Fruit fly (Drosophila melanogaster) whole organism, embryonic: ENCODE data around the gene CG32026.
A peak's percentile ranks its signal among the peaks of the same experiment; 100 is the strongest.

Experiments used
- Awh ChIP-seq: fragments of 200-800 bp; sonication (Bioruptor generic); IDR thresholded peaks from 2 replicates; pipeline ENCODE4, ENCODE4 v1.3.6; 2022; ENCODE audit warnings: missing biosample characterization, missing genetic modification characterization
- C15 ChIP-seq: fragments of 200-800 bp; sonication (Bioruptor generic); IDR thresholded peaks from 3 replicates; pipeline ENCODE4 v1.3.6; 2022; ENCODE audit warnings: missing biosample characterization, missing genetic modification characterization
- CG10209 ChIP-seq: fragments of 200-800 bp; sonication (Bioruptor generic); optimal IDR thresholded peaks from 3 replicates; lab custom pipeline; 2017; ENCODE audit warnings: missing biosample characterization, mild to moderate bottlenecking, missing genetic modification characterization, missing genetic modification reagents
- CG10267 ChIP-seq: fragments of 200-800 bp; sonication (Bioruptor generic); optimal IDR thresholded peaks from 2 replicates; lab custom pipeline; 2018; ENCODE audit warnings: missing biosample characterization, mild to moderate bottlenecking, missing genetic modification characterization, moderate library complexity
- CG10274 ChIP-seq: fragments of 200-800 bp; sonication (Bioruptor generic); optimal IDR thresholded peaks from 3 replicates; lab custom pipeline; 2017; ENCODE audit warnings: missing biosample characterization, mild to moderate bottlenecking, missing genetic modification characterization
- CG10431 ChIP-seq: fragments of 200-800 bp; sonication (Bioruptor generic); optimal IDR thresholded peaks from 3 replicates; lab custom pipeline; 2018; ENCODE audit warnings: missing biosample characterization, mild to moderate bottlenecking, missing genetic modification characterization
- CG10654 ChIP-seq: fragments of 200-800 bp; sonication (Bioruptor generic); optimal IDR thresholded peaks from 2 replicates; lab custom pipeline; 2016; ENCODE audit warnings: missing biosample characterization, missing genetic modification characterization
- CG10979 ChIP-seq: fragments of 200-800 bp; sonication (Bioruptor generic); optimal IDR thresholded peaks from 2 replicates; lab custom pipeline; 2018; ENCODE audit warnings: missing biosample characterization, mild to moderate bottlenecking, missing genetic modification characterization, moderate library complexity
- CG12391 ChIP-seq: fragments of 200-800 bp; sonication (Bioruptor generic); optimal IDR thresholded peaks from 3 replicates; lab custom pipeline; 2018; ENCODE audit warnings: missing biosample characterization, mild to moderate bottlenecking, missing genetic modification characterization, moderate library complexity
- CG15073 ChIP-seq: fragments of 200-800 bp; sonication (Bioruptor generic); optimal IDR thresholded peaks from 2 replicates; lab custom pipeline; 2016; ENCODE audit warnings: missing biosample characterization, missing genetic modification characterization
- CG1647 ChIP-seq: fragments of 200-800 bp; sonication (Bioruptor generic); optimal IDR thresholded peaks from 3 replicates; lab custom pipeline; 2016; ENCODE audit warnings: missing biosample characterization, missing genetic modification characterization
- CG16813 ChIP-seq: fragments of 200-800 bp; sonication (Bioruptor generic); IDR thresholded peaks from 3 replicates; pipeline ENCODE4 v1.3.6; 2022; ENCODE audit warnings: missing biosample characterization, missing genetic modification characterization; ENCODE audit not compliant: partially characterized antibody
- CG31224 ChIP-seq: fragments of 200-800 bp; sonication (Bioruptor generic); IDR thresholded peaks from 2 replicates; pipeline ENCODE4 v1.3.6; 2022; ENCODE audit warnings: missing biosample characterization, missing genetic modification characterization
- CG31365 ChIP-seq: fragments of 200-800 bp; sonication (Bioruptor generic); optimal IDR thresholded peaks from 2 replicates; lab custom pipeline; 2018; ENCODE audit warnings: missing biosample characterization, mild to moderate bottlenecking, missing genetic modification characterization
- CG3726 ChIP-seq: fragments of 200-800 bp; sonication (Bioruptor generic); IDR thresholded peaks from 3 replicates; pipeline ENCODE4, ENCODE4 v1.3.6; 2022; ENCODE audit warnings: missing biosample characterization, missing genetic modification characterization
- CG43689 ChIP-seq: fragments of 200-800 bp; sonication (Bioruptor generic); IDR thresholded peaks from 2 replicates; pipeline ENCODE4 v1.3.6; 2022; ENCODE audit warnings: missing biosample characterization, missing genetic modification characterization
- CG6654 ChIP-seq: fragments of 200-800 bp; sonication (Bioruptor generic); optimal IDR thresholded peaks from 2 replicates; lab custom pipeline; 2017; ENCODE audit warnings: missing biosample characterization, mild to moderate bottlenecking, missing genetic modification characterization
- CG7556 ChIP-seq: fragments of 200-800 bp; sonication (Bioruptor generic); optimal IDR thresholded peaks from 2 replicates; lab custom pipeline; 2017; ENCODE audit warnings: missing biosample characterization, mild to moderate bottlenecking, missing genetic modification characterization
- CG8281 ChIP-seq: fragments of 200-800 bp; sonication (Bioruptor generic); optimal IDR thresholded peaks from 2 replicates; lab custom pipeline; 2018; ENCODE audit warnings: missing biosample characterization, mild to moderate bottlenecking, missing genetic modification characterization, moderate library complexity
- CG9932 ChIP-seq: fragments of 200-800 bp; sonication (Bioruptor generic); IDR thresholded peaks from 2 replicates; pipeline ENCODE4 v1.3.6; 2022; ENCODE audit warnings: missing biosample characterization, missing genetic modification characterization
- Fer2 ChIP-seq: fragments of 200-800 bp; sonication (Bioruptor generic); optimal IDR thresholded peaks from 2 replicates; lab custom pipeline; 2018; ENCODE audit warnings: missing biosample characterization, mild to moderate bottlenecking, missing genetic modification characterization, moderate library complexity
- Hr78 ChIP-seq, 2 experiments: fragments of 200-800 bp in 1 of 2; fragments of >200 bp in 1 of 2; sonication (Bioruptor generic) in 1 of 2; optimal IDR thresholded peaks; 2 replicates each; lab custom pipeline; 2017 to 2019; ENCODE audit warnings: missing biosample characterization in 2 of 2, missing genetic modification characterization in 2 of 2, mild to moderate bottlenecking in 1 of 2, moderate library complexity in 1 of 2
- Max ChIP-seq: fragments of 200-800 bp; sonication (Bioruptor generic); optimal IDR thresholded peaks from 2 replicates; lab custom pipeline; 2016; ENCODE audit warnings: missing biosample characterization, mild to moderate bottlenecking, missing genetic modification characterization
- Meics ChIP-seq: fragments of 200-800 bp; sonication (Bioruptor generic); optimal IDR thresholded peaks from 2 replicates; lab custom pipeline; 2017; ENCODE audit warnings: missing biosample characterization, mild to moderate bottlenecking, missing genetic modification characterization
- Myb ChIP-seq: fragments of 200-800 bp; sonication (Bioruptor generic); optimal IDR thresholded peaks from 2 replicates; lab custom pipeline; 2016; ENCODE audit warnings: missing biosample characterization, missing genetic modification characterization
- NC2α ChIP-seq: fragments of 200-800 bp; sonication (Bioruptor generic); optimal IDR thresholded peaks from 2 replicates; lab custom pipeline; 2016; ENCODE audit warnings: missing biosample characterization, missing genetic modification characterization
- PHDP ChIP-seq: fragments of 200-800 bp; sonication (Bioruptor generic); optimal IDR thresholded peaks from 3 replicates; lab custom pipeline; 2018; ENCODE audit warnings: missing biosample characterization, mild to moderate bottlenecking, missing genetic modification characterization, moderate library complexity
- Ravus ChIP-seq: fragments of 200-800 bp; sonication (Bioruptor generic); IDR thresholded peaks from 2 replicates; pipeline ENCODE4 v1.3.6; 2022; ENCODE audit warnings: missing biosample characterization, missing genetic modification characterization
- Sox102F ChIP-seq: fragments of 200-800 bp; sonication (Bioruptor generic); optimal IDR thresholded peaks from 2 replicates; lab custom pipeline; 2018; ENCODE audit warnings: missing biosample characterization, mild to moderate bottlenecking, missing genetic modification characterization, moderate library complexity
- ap ChIP-seq: fragments of 200-800 bp; sonication (Bioruptor generic); IDR thresholded peaks from 2 replicates; pipeline ENCODE4 v1.3.6; 2022; ENCODE audit warnings: missing biosample characterization, missing genetic modification characterization
- chm ChIP-seq: fragments of 200-800 bp; sonication (Bioruptor generic); IDR thresholded peaks from 2 replicates; pipeline ENCODE4 v1.3.6; 2022; ENCODE audit warnings: missing biosample characterization, missing genetic modification characterization
- dati ChIP-seq: fragments of 200-800 bp; sonication (Bioruptor generic); IDR thresholded peaks from 2 replicates; pipeline ENCODE4 v1.3.6; 2022; ENCODE audit warnings: missing biosample characterization, missing genetic modification characterization
- dimm ChIP-seq: fragments of 200-800 bp; sonication (Bioruptor generic); IDR thresholded peaks from 2 replicates; pipeline ENCODE4 v1.3.6; 2022; ENCODE audit warnings: missing biosample characterization, missing genetic modification characterization
- ems ChIP-seq: fragments of 200-800 bp; sonication (Bioruptor generic); optimal IDR thresholded peaks from 3 replicates; lab custom pipeline; 2016; ENCODE audit warnings: missing biosample characterization, missing genetic modification characterization
- fd64A ChIP-seq: fragments of 200-800 bp; sonication (Bioruptor generic); optimal IDR thresholded peaks from 3 replicates; lab custom pipeline; 2018; ENCODE audit warnings: missing biosample characterization, mild to moderate bottlenecking, missing genetic modification characterization
- gcm2 ChIP-seq: fragments of 200-800 bp; sonication (Bioruptor generic); optimal IDR thresholded peaks from 2 replicates; lab custom pipeline; 2016; ENCODE audit warnings: missing biosample characterization, missing genetic modification characterization
- grau ChIP-seq: fragments of 200-800 bp; optimal IDR thresholded peaks from 3 replicates; lab custom pipeline; 2019; ENCODE audit warnings: missing biosample characterization, mild to moderate bottlenecking, missing genetic modification characterization, moderate library complexity
- jigr1 ChIP-seq: fragments of 200-800 bp; sonication (Bioruptor generic); IDR thresholded peaks from 3 replicates; pipeline ENCODE4 v1.3.6; 2022; ENCODE audit warnings: missing biosample characterization, missing genetic modification characterization
- lmd ChIP-seq: fragments of 200-800 bp; sonication (Bioruptor generic); IDR thresholded peaks from 2 replicates; pipeline ENCODE4 v1.3.6; 2022; ENCODE audit warnings: missing biosample characterization, missing genetic modification characterization
- nmo ChIP-seq: fragments of 200-800 bp; sonication (Bioruptor generic); optimal IDR thresholded peaks from 2 replicates; lab custom pipeline; 2018; ENCODE audit warnings: missing biosample characterization, mild to moderate bottlenecking, missing genetic modification characterization, moderate library complexity
- phol ChIP-seq: fragments of 200-800 bp; sonication (Bioruptor generic); optimal IDR thresholded peaks from 3 replicates; lab custom pipeline; 2018; ENCODE audit warnings: missing biosample characterization, mild to moderate bottlenecking, missing genetic modification characterization, moderate library complexity
- pum ChIP-seq: fragments of 200-800 bp; sonication (Bioruptor generic); optimal IDR thresholded peaks from 2 replicates; lab custom pipeline; 2016; ENCODE audit warnings: missing biosample characterization, missing genetic modification characterization
- pzg ChIP-seq: fragments of 200-800 bp; sonication (Bioruptor generic); optimal IDR thresholded peaks from 3 replicates; lab custom pipeline; 2018; ENCODE audit warnings: missing biosample characterization, mild to moderate bottlenecking, missing genetic modification characterization, moderate library complexity
- ro ChIP-seq: fragments of 200-800 bp; sonication (Bioruptor generic); IDR thresholded peaks from 2 replicates; pipeline ENCODE4 v1.3.6; 2022; ENCODE audit warnings: missing biosample characterization, missing genetic modification characterization
- sc ChIP-seq, 3 experiments: fragments of >200 bp in 2 of 3; fragments of 200-800 bp in 1 of 3; sonication (Bioruptor generic) in 1 of 3; optimal IDR thresholded peaks; 2 replicates in 2 of 3; 3 replicates in 1 of 3; lab custom pipeline; 2017; ENCODE audit warnings: mild to moderate bottlenecking in 1 of 3, missing biosample characterization in 1 of 3, missing genetic modification characterization in 1 of 3, missing genetic modification reagents in 1 of 3
- tup ChIP-seq: fragments of 200-800 bp; sonication (Bioruptor generic); optimal IDR thresholded peaks from 2 replicates; lab custom pipeline; 2016; ENCODE audit warnings: missing biosample characterization, mild to moderate bottlenecking, missing genetic modification characterization, moderate library complexity
- unc-4 ChIP-seq: fragments of 200-800 bp; sonication (Bioruptor generic); IDR thresholded peaks from 2 replicates; pipeline ENCODE4 v1.3.6; 2022; ENCODE audit warnings: missing biosample characterization, missing genetic modification characterization; ENCODE audit not compliant: partially characterized antibody
- vnd ChIP-seq: fragments of 200-800 bp; sonication (Bioruptor generic); IDR thresholded peaks from 3 replicates; pipeline ENCODE4 v1.3.6; 2022; ENCODE audit warnings: missing biosample characterization, missing genetic modification characterization; ENCODE audit not compliant: partially characterized antibody
- wdn ChIP-seq: fragments of 200-800 bp; sonication (Bioruptor generic); IDR thresholded peaks from 2 replicates; pipeline ENCODE4 v1.3.6; 2022; ENCODE audit warnings: missing biosample characterization, missing genetic modification characterization
- wek ChIP-seq: fragments of 200-800 bp; sonication (Bioruptor generic); optimal IDR thresholded peaks from 3 replicates; lab custom pipeline; 2018; ENCODE audit warnings: missing biosample characterization, mild to moderate bottlenecking, missing genetic modification characterization, moderate library complexity
- zfh1 ChIP-seq: fragments of 200-800 bp; sonication (Bioruptor generic); IDR thresholded peaks from 3 replicates; pipeline ENCODE4 v1.3.6; 2022; ENCODE audit warnings: missing biosample characterization, missing genetic modification characterization

Gene CG32026

dm6 chr3L:8865185-8865584 is 28.9 kb downstream of the CG32026 start (continued):
- no peak for TF ChIP-seq wek (GFP tag; lab: Kevin White, UChicago)
- no peak for TF ChIP-seq ems (GFP tag; lab: Kevin White, UChicago)
- TF ChIP-seq CG16813 = no peak
- TF ChIP-seq ro (GFP tag; lab: Robert Waterston, UW) = no peak
- TF ChIP-seq Max = no peak
- TF ChIP-seq tup (GFP tag; lab: Kevin White, UChicago) = no peak
- TF ChIP-seq sc (optimal IDR thresholded peaks at IDR 0.05; lab: Kevin White, UChicago) = no peak
- no peak for TF ChIP-seq sc (GFP tag; optimal IDR thresholded peaks at IDR 0.05; lab: Kevin White, UChicago)
- TF ChIP-seq CG31365 = no peak
- no peak for TF ChIP-seq CG9932 (GFP tag; lab: Robert Waterston, UW)
- TF ChIP-seq Ravus (GFP tag; lab: Robert Waterston, UW) = no peak
- TF ChIP-seq CG10654 (GFP tag; lab: Kevin White, UChicago) = no peak
- TF ChIP-seq Myb (GFP tag; lab: Kevin White, UChicago) = no peak
- no peak for TF ChIP-seq CG7556 (GFP tag; lab: Kevin White, UChicago)
- TF ChIP-seq unc-4 (GFP tag; lab: Robert Waterston, UW) = no peak
- TF ChIP-seq dati (GFP tag; lab: Robert Waterston, UW) = no peak
- TF ChIP-seq gcm2 (GFP tag; lab: Kevin White, UChicago) = no peak
- TF ChIP-seq CG10274 (GFP tag; lab: Kevin White, UChicago) = no peak
- peak; percentile 100 for TF ChIP-seq CG8281
- peak; percentile 41 for TF ChIP-seq lmd (GFP tag; lab: Robert Waterston, UW)
- TF ChIP-seq CG10209 (GFP tag; lab: Kevin White, UChicago) = peak; percentile 43
- peak in 1 of 2 experiments; percentile 19 for TF ChIP-seq Hr78 (GFP tag; optimal IDR thresholded peaks at IDR 0.05; lab: Kevin White, UChicago)
- no peak for TF ChIP-seq pzg (GFP tag; lab: Kevin White, UChicago)
- TF ChIP-seq CG10979 = peak; percentile 15
- no peak for TF ChIP-seq fd64A
- no peak for TF ChIP-seq Fer2
- TF ChIP-seq nmo = no peak
- TF ChIP-seq CG10431 (GFP tag; lab: Kevin White, UChicago) = no peak
- TF ChIP-seq C15 (GFP tag; lab: Robert Waterston, UW) = no peak
- no peak for TF ChIP-seq pum (GFP tag; lab: Kevin White, UChicago)
- TF ChIP-seq jigr1 (GFP tag; lab: Robert Waterston, UW) = no peak
- TF ChIP-seq CG31224 (GFP tag; lab: Robert Waterston, UW) = no peak
- TF ChIP-seq ap = no peak; the same call in 1 of the 2 replicates
- no peak for TF ChIP-seq vnd (GFP tag; lab: Robert Waterston, UW)
- TF ChIP-seq CG6654 (GFP tag; lab: Kevin White, UChicago) = no peak
- TF ChIP-seq dimm = no peak
- TF ChIP-seq phol (tag; lab: Kevin White, UChicago) = no peak
- no peak for TF ChIP-seq CG15073
- TF ChIP-seq CG43689 (GFP tag; lab: Robert Waterston, UW) = no peak
- peak; percentile 11 for TF ChIP-seq PHDP (tag; lab: Kevin White, UChicago)
- TF ChIP-seq NC2α = no peak
- TF ChIP-seq chm (GFP tag; lab: Robert Waterston, UW) = no peak
- no peak for TF ChIP-seq Awh
- no peak for TF ChIP-seq CG3726 (GFP tag; lab: Robert Waterston, UW)
- no peak for TF ChIP-seq zfh1 (GFP tag; lab: Robert Waterston, UW)
- TF ChIP-seq Sox102F (GFP tag; lab: Kevin White, UChicago) = peak; percentile 41
- TF ChIP-seq CG10267 (tag; lab: Kevin White, UChicago) = no peak
- no peak for TF ChIP-seq wdn
- peak; percentile 25 for TF ChIP-seq CG12391 (tag; lab: Kevin White, UChicago)
- TF ChIP-seq Meics = no peak
- peak; percentile 93 for TF ChIP-seq grau (tag; lab: Kevin White, UChicago)
- no peak for TF ChIP-seq CG1647 (GFP tag; lab: Kevin White, UChicago)
